Worm (Caenorhabditis elegans): ENCODE measurements around the gene C44B9.3.

DNA sequence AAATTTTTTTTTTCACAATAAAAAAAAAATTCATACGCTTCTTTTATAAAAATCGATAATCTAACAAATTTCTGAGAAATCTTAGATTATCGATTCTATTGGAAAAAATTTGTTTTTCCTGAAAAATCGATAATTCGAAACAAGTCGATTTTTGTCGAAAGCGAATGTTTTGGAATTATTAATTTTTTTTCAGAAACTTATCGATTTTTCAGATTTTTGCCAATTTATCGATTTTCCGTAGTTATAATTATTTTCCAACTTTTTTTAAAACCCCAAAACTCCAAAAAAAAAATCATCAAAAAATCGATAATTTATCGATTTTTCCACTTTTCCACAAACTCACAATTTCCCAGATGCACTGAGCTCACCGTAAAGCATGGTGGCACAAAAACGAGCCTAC, 18.6 kb downstream of the C44B9.3 start:
- TF ChIP-seq him-1 (tag; optimal IDR thresholded peaks at IDR 0.05) (no peak), dao-5 (tag; optimal IDR thresholded peaks at IDR 0.05) (no peak), W03F9.2 (tag; optimal IDR thresholded peaks at IDR 0.05) (no peak)
